Worm (Caenorhabditis elegans): ENCODE data around the gene srx-46.

- no peak for TF ChIP-seq nhr-11 (tag; optimal IDR thresholded peaks at IDR 0.05)
- TF ChIP-seq ceh-9 (tag; optimal IDR thresholded peaks at IDR 0.05): no peak
- TF ChIP-seq nhr-28 (tag; optimal IDR thresholded peaks at IDR 0.05): no peak
- TF ChIP-seq nhr-237 (tag; optimal IDR thresholded peaks at IDR 0.05): no peak
- no peak for TF ChIP-seq snpc-4 (tag; optimal IDR thresholded peaks at IDR 0.05)
- TF ChIP-seq elt-1 (tag; optimal IDR thresholded peaks at IDR 0.05): peak; percentile 22
- no peak for TF ChIP-seq mdl-1 (tag; optimal IDR thresholded peaks at IDR 0.05)
- TF ChIP-seq nhr-76 (tag; optimal IDR thresholded peaks at IDR 0.05): peak; percentile 2
- TF ChIP-seq pqm-1 (tag; optimal IDR thresholded peaks at IDR 0.05): no peak
- TF ChIP-seq lin-15B (tag; optimal IDR thresholded peaks at IDR 0.05): no peak
- no peak for TF ChIP-seq nhr-43 (tag; optimal IDR thresholded peaks at IDR 0.05; ENCODE audit: poor library complexity, severe bottlenecking)
Observed at ce11 chrV:9318046-9318445, 35.0 kb upstream of the srx-46 start, which contains the start of gene kvs-3.

All from whole organism, L3 larva.